Worm (Caenorhabditis elegans): ENCODE results near the gene mig-13.

DNA sequence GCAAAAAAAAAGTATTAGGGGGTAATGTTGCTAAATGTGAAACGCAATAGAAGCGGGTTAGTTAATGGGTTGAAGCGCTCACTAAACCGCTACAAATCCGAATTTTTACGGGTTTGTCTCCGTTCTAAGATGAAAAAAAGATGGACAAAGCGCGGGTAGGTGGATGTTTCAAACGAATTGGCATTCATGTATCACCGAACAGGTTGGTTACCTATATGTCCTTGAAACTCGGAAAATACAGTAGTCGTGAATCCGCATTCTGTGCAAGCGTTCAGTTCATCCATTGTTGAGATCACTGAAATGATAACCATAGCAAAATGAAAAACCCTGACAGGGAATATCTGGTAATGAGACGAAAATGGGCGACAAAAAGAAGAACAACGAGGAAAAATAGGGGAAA is 11.3 kb upstream of the mig-13 start, which contains the start of gene ztf-16:
- TF ChIP-seq ztf-29 (GFP tag; IDR thresholded peaks at IDR 0.05) (no peak), ref-1 (GFP tag; conservative IDR thresholded peaks at IDR 0.05) (no peak), tab-1 (GFP tag; IDR thresholded peaks at IDR 0.05) (no peak), ztf-23 (GFP tag; IDR thresholded peaks at IDR 0.05) (no peak), klf-2 (GFP tag; conservative IDR thresholded peaks at IDR 0.05) (no peak), flt-1 (GFP tag; IDR thresholded peaks at IDR 0.05) (no peak), cog-1 (tag; optimal IDR thresholded peaks at IDR 0.05) (no peak)
